Worm (Caenorhabditis elegans) whole organism, early embryonic: Measurements from ENCODE around the gene mig-15.

Experiments
- B0310.2 ChIP-seq: sonication (generic microtip); optimal IDR thresholded peaks from 2 replicates; lab custom pipeline; 2016; ENCODE audit warnings: mild to moderate bottlenecking, missing genetic modification characterization, missing compliant biosample characterization
- F13C5.2 ChIP-seq: sonication (generic microtip); optimal IDR thresholded peaks from 2 replicates; lab custom pipeline; 2017; ENCODE audit warnings: mild to moderate bottlenecking, missing genetic modification characterization, inconsistent platforms, missing compliant biosample characterization
- aly-1 ChIP-seq: sonication (generic microtip); optimal IDR thresholded peaks from 2 replicates; lab custom pipeline; 2016; ENCODE audit warnings: missing genetic modification characterization, missing compliant biosample characterization
- ama-1 ChIP-seq: fragments of 150-350 bp; optimal IDR thresholded peaks from 2 replicates; lab custom pipeline; 2014
- ceh-13 ChIP-seq: fragments of 200-800 bp; sonication (Bioruptor generic); optimal IDR thresholded peaks from 2 replicates; lab custom pipeline; 2018; ENCODE audit warnings: mild to moderate bottlenecking, missing genetic modification characterization, missing compliant biosample characterization
- ceh-36 ChIP-seq: sonication (generic microtip); optimal IDR thresholded peaks from 2 replicates; lab custom pipeline; 2016; ENCODE audit warnings: missing genetic modification characterization, inconsistent platforms, missing compliant biosample characterization
- ets-7 ChIP-seq: sonication (generic microtip); optimal IDR thresholded peaks from 2 replicates; lab custom pipeline; 2016; ENCODE audit warnings: missing genotype, missing genetic modification characterization, missing compliant biosample characterization
- flt-1 ChIP-seq: fragments of 200-800 bp; sonication (Bioruptor generic); IDR thresholded peaks from 2 replicates; pipeline ENCODE4 v1.3.6; 2022; ENCODE audit warnings: missing genetic modification characterization, missing compliant biosample characterization
- hmbx-1 ChIP-seq: sonication (generic microtip); optimal IDR thresholded peaks from 2 replicates; lab custom pipeline; 2016; ENCODE audit warnings: mild to moderate bottlenecking, missing genetic modification characterization, missing compliant biosample characterization
- hmg-4 ChIP-seq: fragments of 200-800 bp; sonication (Bioruptor generic); optimal IDR thresholded peaks from 2 replicates; lab custom pipeline; 2018; ENCODE audit warnings: mild to moderate bottlenecking, missing genetic modification characterization, missing compliant biosample characterization
- hnd-1 ChIP-seq: sonication (generic microtip); optimal IDR thresholded peaks from 2 replicates; lab custom pipeline; 2016; ENCODE audit warnings: missing genetic modification characterization, missing compliant biosample characterization
- pes-1 ChIP-seq: fragments of 200-800 bp; sonication (Bioruptor generic); IDR thresholded peaks from 2 replicates; pipeline ENCODE4 v1.3.6; 2022; ENCODE audit warnings: missing genetic modification reagents, missing genetic modification characterization, missing compliant biosample characterization
- scrt-1 ChIP-seq: fragments of 200-800 bp; sonication (Bioruptor generic); IDR thresholded peaks from 2 replicates; pipeline ENCODE4 v1.3.6; 2022; ENCODE audit warnings: missing genetic modification characterization, missing compliant biosample characterization
- sea-1 ChIP-seq: fragments of 200-800 bp; sonication (Bioruptor generic); conservative IDR thresholded peaks from 2 replicates; pipeline ENCODE4 v1.3.6; 2022; ENCODE audit warnings: missing genetic modification characterization, missing compliant biosample characterization
- tbx-11 ChIP-seq: fragments of 200-800 bp; sonication (Bioruptor generic); IDR thresholded peaks from 2 replicates; pipeline ENCODE4 v1.3.6; 2022; ENCODE audit warnings: missing genetic modification characterization, missing compliant biosample characterization
- tbx-37 ChIP-seq: fragments of 200-800 bp; sonication (Bioruptor generic); conservative IDR thresholded peaks from 2 replicates; pipeline ENCODE4 v1.3.6; 2022; ENCODE audit warnings: missing genetic modification reagents, missing genetic modification characterization, missing compliant biosample characterization
- tra-4 ChIP-seq: sonication (generic microtip); optimal IDR thresholded peaks from 2 replicates; lab custom pipeline; 2017; ENCODE audit warnings: missing genetic modification characterization, missing compliant biosample characterization

Gene mig-15

DNA sequence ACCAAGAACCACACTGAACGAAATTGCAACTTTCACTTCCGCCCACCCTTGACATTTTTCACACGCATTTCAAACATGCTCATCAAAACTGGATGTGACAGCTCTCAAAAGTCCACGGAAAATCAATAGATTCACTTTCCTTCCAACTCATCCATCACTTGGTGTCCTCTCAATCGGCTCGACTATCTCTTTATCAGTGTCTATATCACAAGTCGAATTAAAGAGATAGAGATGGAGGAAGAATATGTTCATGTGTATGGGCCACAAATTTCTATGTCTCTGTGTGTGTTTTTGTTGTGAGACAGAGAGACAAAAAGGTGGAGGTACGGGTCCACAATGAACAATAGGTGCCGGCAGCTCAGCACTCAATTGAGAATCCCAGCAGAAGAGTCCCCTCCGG, 17.9 kb downstream of the mig-15 start:
- TF ChIP-seq tbx-37 (GFP tag; lab: Robert Waterston, UW), result no peak
- no peak for TF ChIP-seq hmg-4 (GFP tag; lab: Kevin White, UChicago)
- TF ChIP-seq ama-1 (lab: Kevin White, UChicago), result no peak
- no peak for TF ChIP-seq B0310.2
- TF ChIP-seq flt-1 (GFP tag; lab: Robert Waterston, UW), result no peak
- no peak for TF ChIP-seq ets-7
- TF ChIP-seq F13C5.2 (tag; lab: Kevin White, UChicago), result no peak
- no peak for TF ChIP-seq scrt-1 (GFP tag; lab: Robert Waterston, UW)
- no peak for TF ChIP-seq hmbx-1 (tag; lab: Kevin White, UChicago)
- TF ChIP-seq sea-1, result no peak
- no peak for TF ChIP-seq tra-4 (tag; lab: Kevin White, UChicago)
- TF ChIP-seq ceh-36 (tag; lab: Kevin White, UChicago), result no peak
- no peak for TF ChIP-seq ceh-13 (GFP tag; lab: Kevin White, UChicago)
- TF ChIP-seq aly-1 (tag; lab: Kevin White, UChicago), result no peak
- no peak for TF ChIP-seq hnd-1
- no peak for TF ChIP-seq tbx-11 (GFP tag; lab: Robert Waterston, UW)
- no peak for TF ChIP-seq pes-1 (GFP tag; lab: Robert Waterston, UW)

DNA sequence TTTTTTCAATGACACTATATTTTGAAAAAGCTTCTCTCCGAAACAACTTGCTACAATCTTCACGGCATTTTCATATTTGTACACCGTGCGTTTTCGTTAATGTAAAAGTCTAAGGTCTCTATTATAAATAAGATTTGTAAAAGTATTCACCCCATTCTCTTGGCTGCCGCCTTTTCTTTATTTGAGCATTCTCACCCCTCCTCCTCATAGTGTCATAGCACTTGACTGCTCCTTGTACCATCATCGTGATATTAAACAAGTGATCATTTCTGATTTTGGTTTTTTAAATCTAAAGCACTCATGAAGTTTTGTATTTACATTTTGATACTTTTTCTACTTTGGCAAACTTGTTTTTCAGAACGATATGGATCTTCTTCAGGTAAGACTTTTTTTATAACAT, 21.6 kb downstream of the mig-15 start, which contains the start of gene ZC504.1:
Gene ZC504.1, plus strand, starts transcription at position 301 of the 400 bp plus-strand sequence.
- TF ChIP-seq pes-1 (GFP tag; lab: Robert Waterston, UW) (no peak), ets-7 (no peak), tbx-37 (GFP tag; lab: Robert Waterston, UW) (no peak), hmbx-1 (tag; lab: Kevin White, UChicago) (no peak), hnd-1 (no peak), tbx-11 (GFP tag; lab: Robert Waterston, UW) (no peak), ceh-36 (tag; lab: Kevin White, UChicago) (no peak), tra-4 (tag; lab: Kevin White, UChicago) (no peak), F13C5.2 (tag; lab: Kevin White, UChicago) (no peak), sea-1 (no peak), scrt-1 (GFP tag; lab: Robert Waterston, UW) (no peak), flt-1 (GFP tag; lab: Robert Waterston, UW) (no peak), ama-1 (lab: Kevin White, UChicago) (no peak), ceh-13 (GFP tag; lab: Kevin White, UChicago) (no peak)

DNA sequence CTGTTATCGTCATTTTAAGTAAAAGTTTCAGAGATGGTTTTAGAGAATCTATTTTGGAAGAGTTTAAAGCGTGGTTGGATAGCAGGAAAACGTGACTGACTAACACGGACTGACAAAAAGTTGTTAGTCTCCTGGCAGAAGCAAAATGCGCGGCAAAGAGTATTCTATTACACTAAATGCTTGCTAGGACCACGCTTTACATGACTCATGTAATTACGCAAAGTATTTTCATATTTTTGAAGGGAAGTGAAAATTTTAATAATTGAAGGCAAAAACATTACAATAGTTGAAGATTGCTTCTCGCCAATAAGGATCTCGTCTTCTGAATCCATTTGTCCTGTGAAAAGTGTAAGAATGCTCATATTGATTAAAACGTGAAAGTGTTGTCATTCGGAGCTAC, 22.3 kb downstream of the mig-15 start, which contains the start of gene gur-3:
Gene gur-3, minus strand, starts transcription at position 101 of the 400 bp plus-strand sequence.
- no peak for TF ChIP-seq sea-1
- no peak for TF ChIP-seq pes-1 (GFP tag; lab: Robert Waterston, UW)
- no peak for TF ChIP-seq ama-1 (lab: Kevin White, UChicago)
- TF ChIP-seq hnd-1, result no peak
- no peak for TF ChIP-seq hmg-4 (GFP tag; lab: Kevin White, UChicago)
- no peak for TF ChIP-seq ets-7
- TF ChIP-seq tra-4 (tag; lab: Kevin White, UChicago), result no peak
- no peak for TF ChIP-seq scrt-1 (GFP tag; lab: Robert Waterston, UW)
- TF ChIP-seq aly-1 (tag; lab: Kevin White, UChicago), result no peak
- TF ChIP-seq ceh-36 (tag; lab: Kevin White, UChicago), result no peak
- TF ChIP-seq hmbx-1 (tag; lab: Kevin White, UChicago), result no peak
- TF ChIP-seq flt-1 (GFP tag; lab: Robert Waterston, UW), result no peak
- TF ChIP-seq F13C5.2 (tag; lab: Kevin White, UChicago), result no peak
- no peak for TF ChIP-seq tbx-11 (GFP tag; lab: Robert Waterston, UW)
- TF ChIP-seq B0310.2, result no peak
- no peak for TF ChIP-seq tbx-37 (GFP tag; lab: Robert Waterston, UW)
- TF ChIP-seq ceh-13 (GFP tag; lab: Kevin White, UChicago), result no peak

DNA sequence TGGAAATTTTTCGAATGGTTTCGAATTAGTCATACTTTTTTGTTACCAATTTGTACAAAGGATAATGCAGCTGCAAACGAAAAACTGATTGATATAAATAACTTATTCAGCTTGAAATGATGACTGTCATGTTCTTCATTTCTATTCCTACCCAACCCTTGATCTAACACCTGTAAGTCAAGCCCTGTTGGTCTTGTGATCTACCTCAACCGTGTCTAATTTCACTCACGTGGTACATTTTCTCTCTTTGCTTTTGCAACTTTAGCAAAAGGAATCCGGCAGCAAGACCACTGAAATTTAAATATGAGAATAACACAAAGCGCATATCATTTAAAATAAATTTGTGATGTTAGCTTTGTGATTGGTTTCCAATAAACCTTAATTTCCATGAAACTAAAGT, 24.4 kb downstream of the mig-15 start:
- TF ChIP-seq B0310.2, result no peak
- TF ChIP-seq tbx-37 (GFP tag; lab: Robert Waterston, UW), result no peak
- TF ChIP-seq sea-1, result no peak
- no peak for TF ChIP-seq aly-1 (tag; lab: Kevin White, UChicago)
- TF ChIP-seq ama-1 (lab: Kevin White, UChicago), result no peak
- TF ChIP-seq tra-4 (tag; lab: Kevin White, UChicago), result no peak
- no peak for TF ChIP-seq F13C5.2 (tag; lab: Kevin White, UChicago)
- no peak for TF ChIP-seq ceh-13 (GFP tag; lab: Kevin White, UChicago)
- TF ChIP-seq ceh-36 (tag; lab: Kevin White, UChicago), result no peak
- no peak for TF ChIP-seq flt-1 (GFP tag; lab: Robert Waterston, UW)
- TF ChIP-seq ets-7, result no peak
- TF ChIP-seq hmg-4 (GFP tag; lab: Kevin White, UChicago), result no peak
- no peak for TF ChIP-seq scrt-1 (GFP tag; lab: Robert Waterston, UW)
- no peak for TF ChIP-seq hmbx-1 (tag; lab: Kevin White, UChicago)
- TF ChIP-seq hnd-1, result no peak
- no peak for TF ChIP-seq pes-1 (GFP tag; lab: Robert Waterston, UW)
- TF ChIP-seq tbx-11 (GFP tag; lab: Robert Waterston, UW), result no peak

DNA sequence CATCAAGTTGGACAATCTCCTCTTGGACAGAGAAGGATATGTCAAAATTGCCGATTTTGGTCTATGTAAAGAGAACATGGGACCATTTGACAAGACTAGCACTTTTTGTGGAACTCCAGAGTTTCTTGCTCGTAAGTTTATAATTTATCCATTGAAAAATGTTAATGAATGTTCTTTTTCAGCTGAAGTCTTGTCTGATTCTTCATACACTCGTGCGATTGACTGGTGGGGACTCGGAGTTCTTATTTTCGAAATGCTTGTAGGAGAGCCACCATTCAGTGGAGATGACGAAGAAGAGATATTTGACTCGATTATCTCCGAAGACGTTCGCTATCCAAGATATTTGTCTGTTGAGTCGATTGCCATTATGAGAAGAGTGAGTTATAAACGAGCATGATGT, 27.3 kb downstream of the mig-15 start:
- no peak for TF ChIP-seq aly-1 (tag; lab: Kevin White, UChicago)
- TF ChIP-seq tbx-37 (GFP tag; lab: Robert Waterston, UW), result no peak
- TF ChIP-seq flt-1 (GFP tag; lab: Robert Waterston, UW), result no peak
- no peak for TF ChIP-seq sea-1
- TF ChIP-seq ceh-13 (GFP tag; lab: Kevin White, UChicago), result no peak
- no peak for TF ChIP-seq ama-1 (lab: Kevin White, UChicago)
- no peak for TF ChIP-seq B0310.2
- no peak for TF ChIP-seq F13C5.2 (tag; lab: Kevin White, UChicago)
- no peak for TF ChIP-seq scrt-1 (GFP tag; lab: Robert Waterston, UW)
- no peak for TF ChIP-seq ceh-36 (tag; lab: Kevin White, UChicago)
- no peak for TF ChIP-seq ets-7
- TF ChIP-seq pes-1 (GFP tag; lab: Robert Waterston, UW), result no peak
- TF ChIP-seq hnd-1, result no peak
- no peak for TF ChIP-seq hmbx-1 (tag; lab: Kevin White, UChicago)
- no peak for TF ChIP-seq hmg-4 (GFP tag; lab: Kevin White, UChicago)

DNA sequence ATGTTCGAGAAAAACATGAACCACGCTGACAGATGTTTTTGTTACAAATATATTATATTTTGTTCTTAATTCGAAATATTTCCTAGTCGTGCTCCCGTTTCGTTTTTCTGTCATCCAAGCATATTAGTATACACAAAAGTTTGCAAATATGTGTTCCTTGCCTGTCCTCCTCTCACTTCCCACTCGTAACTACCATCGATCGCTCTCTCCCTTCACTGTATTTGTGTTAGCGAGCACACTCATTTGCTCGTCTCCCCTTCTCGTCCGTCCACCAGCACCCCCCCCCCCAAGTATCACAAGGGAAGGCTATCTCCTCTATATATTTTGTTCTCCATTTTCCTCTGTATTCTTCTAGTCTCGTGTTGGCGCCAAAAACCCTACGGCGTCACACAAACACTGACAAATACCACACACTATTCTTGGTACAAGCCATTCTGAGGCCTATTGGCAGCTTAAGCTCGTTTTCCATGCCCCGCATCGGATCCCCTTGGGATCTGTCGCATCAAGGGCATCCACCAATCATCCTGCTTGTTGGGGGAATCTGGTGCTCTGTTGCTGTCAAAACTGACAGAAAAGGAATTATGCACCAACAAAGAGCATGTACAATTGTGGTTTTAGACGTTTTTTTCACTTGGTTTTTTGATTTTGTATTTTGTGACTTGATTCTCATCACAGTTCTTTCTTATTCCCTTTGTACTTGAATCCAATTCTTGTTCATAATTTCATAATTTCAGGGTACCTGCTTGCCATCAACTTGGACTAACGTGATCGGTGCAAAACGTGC, 31.8 kb downstream of the mig-15 start, which contains the start of gene pkn-1:
Gene pkn-1, plus strand, starts transcription at position 734 of the 784 bp plus-strand sequence.
- TF ChIP-seq F13C5.2 (tag; lab: Kevin White, UChicago) (no peak), ets-7 (no peak), hnd-1 (no peak), hmg-4 (GFP tag; lab: Kevin White, UChicago) (peak; percentile 65), ama-1 (lab: Kevin White, UChicago) (no peak), tbx-11 (GFP tag; lab: Robert Waterston, UW) (0 out of 2 replicates have a peak, but pooled peaks have one; percentile 26), ceh-13 (GFP tag; lab: Kevin White, UChicago) (no peak), tra-4 (tag; lab: Kevin White, UChicago) (no peak), aly-1 (tag; lab: Kevin White, UChicago) (no peak), pes-1 (GFP tag; lab: Robert Waterston, UW) (no peak), flt-1 (GFP tag; lab: Robert Waterston, UW) (no peak), sea-1 (no peak), scrt-1 (GFP tag; lab: Robert Waterston, UW) (no peak), hmbx-1 (tag; lab: Kevin White, UChicago) (no peak), ceh-36 (tag; lab: Kevin White, UChicago) (no peak)
